Worm (Caenorhabditis elegans) whole organism, mixed stage, embryonic: ENCODE data around the gene lec-11.

Experiments used
- M03D4.4 ChIP-seq: sonication (generic microtip); optimal IDR thresholded peaks from 2 replicates; lab custom pipeline; 2017; ENCODE audit warnings: mild to moderate bottlenecking, missing genetic modification characterization, missing compliant biosample characterization
- blmp-1 ChIP-seq: fragments of 150-350 bp; optimal IDR thresholded peaks from 2 replicates; lab custom pipeline; 2014; ENCODE audit warnings: missing biosample characterization, missing genetic modification characterization
- ceh-39 ChIP-seq: fragments of 150-350 bp; optimal IDR thresholded peaks from 2 replicates; lab custom pipeline; 2014; ENCODE audit warnings: missing biosample characterization, missing genetic modification characterization
- elt-1 ChIP-seq: sonication (generic microtip); optimal IDR thresholded peaks from 2 replicates; lab custom pipeline; 2017; ENCODE audit warnings: missing genetic modification characterization, mild to moderate bottlenecking, missing compliant biosample characterization, antibody characterized with exemption, moderate library complexity, borderline replicate concordance; ENCODE audit not compliant: insufficient read depth
- elt-3 ChIP-seq: fragments of 150-350 bp; optimal IDR thresholded peaks from 2 replicates; lab custom pipeline; 2014; ENCODE audit warnings: missing biosample characterization, missing genetic modification characterization
- hlh-1 ChIP-seq: fragments of 150-350 bp; optimal IDR thresholded peaks from 2 replicates; lab custom pipeline; 2014; ENCODE audit warnings: missing biosample characterization, missing genetic modification reagents, missing genetic modification characterization
- mep-1 ChIP-seq: fragments of 150-350 bp; optimal IDR thresholded peaks from 2 replicates; lab custom pipeline; 2017; ENCODE audit warnings: missing biosample characterization, missing genetic modification reagents, missing genetic modification characterization, inconsistent platforms
- nhr-12 ChIP-seq: fragments of 150-350 bp; optimal IDR thresholded peaks from 2 replicates; lab custom pipeline; 2014; ENCODE audit warnings: missing biosample characterization, missing genetic modification characterization
- nhr-237 ChIP-seq: fragments of 150-350 bp; optimal IDR thresholded peaks from 2 replicates; lab custom pipeline; 2014; ENCODE audit warnings: missing biosample characterization, missing genetic modification characterization
- snpc-4 ChIP-seq: fragments of 150-350 bp; optimal IDR thresholded peaks from 2 replicates; lab custom pipeline; 2014; ENCODE audit warnings: missing biosample characterization, missing genetic modification characterization
- tbx-8 ChIP-seq: fragments of 200-800 bp; sonication (Bioruptor generic); optimal IDR thresholded peaks from 2 replicates; lab custom pipeline; 2018; ENCODE audit warnings: mild to moderate bottlenecking, missing genetic modification characterization, moderate library complexity, missing compliant biosample characterization
- ztf-11 ChIP-seq: fragments of 150-350 bp; optimal IDR thresholded peaks from 2 replicates; lab custom pipeline; 2014; ENCODE audit warnings: missing biosample characterization, missing genetic modification characterization

- TF ChIP-seq blmp-1 (tag; lab: Kevin White, UChicago) = no peak
- TF ChIP-seq nhr-237 (tag; lab: Kevin White, UChicago) = no peak
- no peak for TF ChIP-seq elt-3 (tag; lab: Kevin White, UChicago)
- no peak for TF ChIP-seq nhr-12
- TF ChIP-seq elt-1 = no peak
- no peak for TF ChIP-seq ztf-11
- TF ChIP-seq mep-1 = no peak
- no peak for TF ChIP-seq hlh-1 (tag; lab: Kevin White, UChicago)
- no peak for TF ChIP-seq tbx-8 (GFP tag; lab: Kevin White, UChicago)
- TF ChIP-seq ceh-39 (tag; lab: Kevin White, UChicago) = no peak
- no peak for TF ChIP-seq M03D4.4 (tag; lab: Kevin White, UChicago)
- TF ChIP-seq snpc-4 = no peak
Measured at ce11 chrIV:6588080-6588613, 1.8 kb downstream of the lec-11 start.
